Worm (Caenorhabditis elegans) whole organism, L1 larva: Measurements from ENCODE around the gene F42G4.7.

Experiments used
- C16A3.4 ChIP-seq: fragments of 150-350 bp; optimal IDR thresholded peaks from 2 replicates; lab custom pipeline; 2014; ENCODE audit warnings: missing biosample characterization, missing genetic modification characterization
- aly-2 ChIP-seq: fragments of 150-350 bp; optimal IDR thresholded peaks from 2 replicates; lab custom pipeline; 2014; ENCODE audit warnings: missing biosample characterization, missing genetic modification characterization
- ama-1 ChIP-seq: fragments of 150-350 bp; optimal IDR thresholded peaks from 2 replicates; lab custom pipeline; 2014
- blmp-1 ChIP-seq: fragments of 150-350 bp; optimal IDR thresholded peaks from 2 replicates; lab custom pipeline; 2014; ENCODE audit warnings: missing biosample characterization, missing genetic modification characterization
- ceh-63 ChIP-seq: fragments of 200-800 bp; sonication (Bioruptor generic); optimal IDR thresholded peaks from 2 replicates; lab custom pipeline; 2018; ENCODE audit warnings: mild to moderate bottlenecking, missing genetic modification characterization, missing compliant biosample characterization
- ceh-82 ChIP-seq, 3 experiments: fragments of 150-350 bp in 1 of 3; sonication (generic microtip) in 2 of 3; optimal IDR thresholded peaks; 2 replicates each; lab custom pipeline; 2014 to 2017; ENCODE audit warnings: missing biosample characterization in 3 of 3, missing genetic modification characterization in 3 of 3
- ceh-88 ChIP-seq: fragments of 200-800 bp; sonication (Bioruptor generic); IDR thresholded peaks from 2 replicates; pipeline ENCODE4 v1.3.6; 2022; ENCODE audit warnings: missing genetic modification characterization, missing compliant biosample characterization
- ceh-90 ChIP-seq: sonication (generic microtip); optimal IDR thresholded peaks from 2 replicates; lab custom pipeline; 2016; ENCODE audit warnings: missing genetic modification characterization, missing compliant biosample characterization
- dpl-1 ChIP-seq, 3 experiments: fragments of 150-350 bp in 2 of 3; sonication (generic microtip) in 1 of 3; optimal IDR thresholded peaks; 2 replicates each; lab custom pipeline; 2014 to 2017; ENCODE audit warnings: missing biosample characterization in 3 of 3, missing genetic modification characterization in 3 of 3, missing genetic modification reagents in 3 of 3
- dsc-1 ChIP-seq: sonication (generic microtip); optimal IDR thresholded peaks from 2 replicates; lab custom pipeline; 2016; ENCODE audit warnings: mild to moderate bottlenecking, missing genetic modification characterization, missing compliant biosample characterization
- efl-1 ChIP-seq, 4 experiments: fragments of 150-350 bp; optimal IDR thresholded peaks in 3 of 4; peaks in 1 of 4; 1 replicate in 1 of 4; 2 replicates in 3 of 4; lab custom pipeline; 2014; ENCODE audit warnings: missing biosample characterization in 2 of 4, missing genetic modification characterization in 2 of 4, missing genetic modification reagents in 2 of 4
- egl-13 ChIP-seq: sonication (generic microtip); optimal IDR thresholded peaks from 2 replicates; lab custom pipeline; 2016; ENCODE audit warnings: missing genotype, missing genetic modification reagents, missing genetic modification characterization, missing compliant biosample characterization
- egl-27 ChIP-seq, 2 experiments: fragments of 150-350 bp in 1 of 2; sonication (generic microtip); optimal IDR thresholded peaks; 3 replicates each; lab custom pipeline; 2017 to 2018; ENCODE audit warnings: missing biosample characterization in 2 of 2, missing genetic modification characterization in 2 of 2, missing genetic modification reagents in 2 of 2
- elt-2 ChIP-seq: sonication (generic microtip); optimal IDR thresholded peaks from 2 replicates; lab custom pipeline; 2016; ENCODE audit warnings: missing genetic modification characterization, mild to moderate bottlenecking, inconsistent platforms, missing compliant biosample characterization, missing genetic modification reagents
- fkh-8 ChIP-seq: sonication (generic microtip); optimal IDR thresholded peaks from 2 replicates; lab custom pipeline; 2016; ENCODE audit warnings: mild to moderate bottlenecking, missing genetic modification characterization, missing compliant biosample characterization
- fos-1 ChIP-seq: fragments of 150-350 bp; optimal IDR thresholded peaks from 2 replicates; lab custom pipeline; 2014; ENCODE audit warnings: missing biosample characterization, missing genetic modification characterization
- grh-1 ChIP-seq: fragments of 200-800 bp; sonication (Bioruptor generic); IDR thresholded peaks from 2 replicates; pipeline ENCODE4 v1.3.6; 2022; ENCODE audit warnings: missing genetic modification reagents, missing genetic modification characterization, missing compliant biosample characterization
- hlh-17 ChIP-seq: fragments of 200-800 bp; sonication (Bioruptor generic); optimal IDR thresholded peaks from 2 replicates; lab custom pipeline; 2018; ENCODE audit warnings: missing genetic modification characterization, mild to moderate bottlenecking, missing compliant biosample characterization, moderate library complexity, borderline replicate concordance
- irx-1 ChIP-seq: sonication (generic microtip); optimal IDR thresholded peaks from 2 replicates; lab custom pipeline; 2016; ENCODE audit warnings: missing genetic modification characterization, missing compliant biosample characterization
- lin-13 ChIP-seq: fragments of 150-350 bp; optimal IDR thresholded peaks from 2 replicates; lab custom pipeline; 2014; ENCODE audit warnings: missing biosample characterization, missing genetic modification reagents, missing genetic modification characterization
- lin-14 ChIP-seq: fragments of 200-800 bp; sonication (Bioruptor generic); optimal IDR thresholded peaks from 2 replicates; lab custom pipeline; 2018; ENCODE audit warnings: mild to moderate bottlenecking, missing genetic modification characterization, moderate library complexity, missing compliant biosample characterization
- lin-35 ChIP-seq, 2 experiments: fragments of 150-350 bp; optimal IDR thresholded peaks; 2 replicates each; lab custom pipeline; 2014; ENCODE audit warnings: missing biosample characterization in 2 of 2, missing genetic modification characterization in 2 of 2, missing genetic modification reagents in 2 of 2
- lin-39 ChIP-seq: fragments of 150-350 bp; optimal IDR thresholded peaks from 2 replicates; lab custom pipeline; 2014; ENCODE audit warnings: missing biosample characterization, missing genetic modification reagents, missing genetic modification characterization
- lsy-2 ChIP-seq, 2 experiments: fragments of 150-350 bp; optimal IDR thresholded peaks; 2 replicates each; lab custom pipeline; 2014; ENCODE audit warnings: missing biosample characterization in 2 of 2, missing genetic modification characterization in 2 of 2
- mdl-1 ChIP-seq, 2 experiments: fragments of 150-350 bp; optimal IDR thresholded peaks; 2 replicates each; lab custom pipeline; 2014 to 2017; ENCODE audit warnings: missing biosample characterization in 2 of 2, missing genetic modification characterization in 2 of 2, inconsistent platforms in 1 of 2
- nhr-19 ChIP-seq: fragments of 200-800 bp; sonication (Bioruptor generic); conservative IDR thresholded peaks from 2 replicates; pipeline ENCODE4 v1.3.6; 2022; ENCODE audit warnings: missing genetic modification characterization, missing compliant biosample characterization
- nhr-20 ChIP-seq: sonication (generic microtip); optimal IDR thresholded peaks from 2 replicates; lab custom pipeline; 2016; ENCODE audit warnings: mild to moderate bottlenecking, missing genetic modification characterization, missing compliant biosample characterization
- nhr-47 ChIP-seq: sonication (generic microtip); optimal IDR thresholded peaks from 2 replicates; lab custom pipeline; 2016; ENCODE audit warnings: mild to moderate bottlenecking, missing genetic modification characterization, moderate library complexity, missing compliant biosample characterization
- nhr-71 ChIP-seq: sonication (generic microtip); optimal IDR thresholded peaks from 2 replicates; lab custom pipeline; 2016; ENCODE audit warnings: mild to moderate bottlenecking, missing genetic modification characterization, moderate library complexity, missing compliant biosample characterization
- nhr-77 ChIP-seq: fragments of 150-350 bp; optimal IDR thresholded peaks from 2 replicates; lab custom pipeline; 2014; ENCODE audit warnings: missing biosample characterization, missing genetic modification characterization
- nhr-85 ChIP-seq: sonication (generic microtip); peaks from one replicate; lab custom pipeline; 2016; ENCODE audit warnings: missing genetic modification characterization, inconsistent platforms, missing compliant biosample characterization
- nhr-90 ChIP-seq: sonication (generic microtip); optimal IDR thresholded peaks from 2 replicates; lab custom pipeline; 2016; ENCODE audit warnings: mild to moderate bottlenecking, missing genetic modification characterization, missing compliant biosample characterization; ENCODE audit not compliant: poor library complexity
- pag-3 ChIP-seq: sonication (generic microtip); optimal IDR thresholded peaks from 2 replicates; lab custom pipeline; 2017; ENCODE audit warnings: missing genetic modification characterization, mild to moderate bottlenecking, missing compliant biosample characterization, antibody characterized with exemption, borderline replicate concordance; ENCODE audit not compliant: insufficient read depth
- rnt-1 ChIP-seq: sonication (generic microtip); optimal IDR thresholded peaks from 2 replicates; lab custom pipeline; 2016; ENCODE audit warnings: mild to moderate bottlenecking, missing genetic modification characterization, moderate library complexity, missing compliant biosample characterization
- skn-1 ChIP-seq: fragments of 150-350 bp; optimal IDR thresholded peaks from 2 replicates; lab custom pipeline; 2014; ENCODE audit warnings: missing biosample characterization, missing genetic modification characterization
- snpc-4 ChIP-seq: fragments of 150-350 bp; optimal IDR thresholded peaks from 2 replicates; lab custom pipeline; 2014; ENCODE audit warnings: missing biosample characterization, missing genetic modification characterization
- snu-23 ChIP-seq: sonication (generic microtip); optimal IDR thresholded peaks from 2 replicates; lab custom pipeline; 2016; ENCODE audit warnings: missing genetic modification characterization, missing compliant biosample characterization
- swsn-7 ChIP-seq: sonication (generic microtip); optimal IDR thresholded peaks from 2 replicates; lab custom pipeline; 2016; ENCODE audit warnings: missing genetic modification characterization, missing compliant biosample characterization
- tlp-1 ChIP-seq: fragments of 150-350 bp; optimal IDR thresholded peaks from 2 replicates; lab custom pipeline; 2014; ENCODE audit warnings: missing biosample characterization, missing genetic modification characterization
- unc-130 ChIP-seq: fragments of 150-350 bp; optimal IDR thresholded peaks from 2 replicates; lab custom pipeline; 2017; ENCODE audit warnings: missing biosample characterization, missing genetic modification characterization, inconsistent platforms
- unc-62 ChIP-seq: fragments of 150-350 bp; optimal IDR thresholded peaks from 2 replicates; lab custom pipeline; 2014; ENCODE audit warnings: missing biosample characterization, missing genetic modification reagents, missing genetic modification characterization
- unc-98 ChIP-seq: fragments of 200-800 bp; sonication (Bioruptor generic); IDR thresholded peaks from 2 replicates; pipeline ENCODE4 v1.3.6; 2022; ENCODE audit warnings: missing genetic modification characterization, missing compliant biosample characterization
- xbp-1 ChIP-seq: sonication (generic microtip); optimal IDR thresholded peaks from 2 replicates; lab custom pipeline; 2016; ENCODE audit warnings: missing genetic modification characterization, missing compliant biosample characterization
- zag-1 ChIP-seq: fragments of 150-350 bp; optimal IDR thresholded peaks from 2 replicates; lab custom pipeline; 2014; ENCODE audit warnings: missing biosample characterization, missing genetic modification characterization
- ztf-11 ChIP-seq, 2 experiments: sonication (generic microtip); optimal IDR thresholded peaks; 2 replicates each; lab custom pipeline; 2016 to 2017; ENCODE audit warnings: missing genetic modification characterization in 2 of 2, missing biosample characterization in 1 of 2, missing compliant biosample characterization in 1 of 2

The F42G4.7 gene

ce11 chrII:13016381-13016780 is 30.7 kb downstream of the F42G4.7 start (continued):
- TF ChIP-seq lin-39 (tag; lab: Kevin White, UChicago) (peak; percentile 10), rnt-1 (tag; lab: Kevin White, UChicago) (peak; percentile 79), nhr-19 (GFP tag; lab: Robert Waterston, UW) (peak; percentile 90), xbp-1 (peak; percentile 73), lin-35 (GFP tag; optimal IDR thresholded peaks at IDR 0.05; lab: Kevin White, UChicago) (peak; percentile 6 to 32), unc-98 (GFP tag; lab: Robert Waterston, UW) (peak; percentile 61), ztf-11 (tag; optimal IDR thresholded peaks at IDR 0.05; lab: Kevin White, UChicago) (peak in 1 of 2 experiments; percentile 21), dsc-1 (tag; lab: Kevin White, UChicago) (peak; percentile 59), nhr-90 (tag; lab: Kevin White, UChicago) (peak; percentile 66), lin-14 (GFP tag; lab: Kevin White, UChicago) (peak; percentile 72), nhr-20 (tag; lab: Kevin White, UChicago) (peak; percentile 38), ceh-88 (GFP tag; lab: Robert Waterston, UW) (peak; percentile 69), snu-23 (GFP tag; lab: Kevin White, UChicago) (peak; percentile 51), ceh-82 (tag; optimal IDR thresholded peaks at IDR 0.05; lab: Kevin White, UChicago) (peak; percentile 2 to 55 (median 37)), fkh-8 (tag; lab: Kevin White, UChicago) (peak; percentile 59), dpl-1 (GFP tag; optimal IDR thresholded peaks at IDR 0.05; lab: Kevin White, UChicago) (peak in 2 of 3 experiments; percentile 0 to 14), nhr-47 (tag; lab: Kevin White, UChicago) (peak; percentile 92), elt-2 (tag; lab: Kevin White, UChicago) (peak; percentile 47)
- TF ChIP-seq, all 84 proteins: peak for 34; not testable (repeated sequence) for 50

ce11 chrII:13013966-13014365 is 33.1 kb downstream of the F42G4.7 start, which contains the start of gene F18A11.5:
F18A11.5 (minus strand) TSS chrII:13014286.
- TF ChIP-seq nhr-85 (tag; lab: Kevin White, UChicago) (peak; percentile 75), aly-2 (tag; lab: Kevin White, UChicago) (peak; percentile 64), zag-1 (tag; lab: Kevin White, UChicago) (no peak), skn-1 (tag; lab: Kevin White, UChicago) (no peak), unc-62 (GFP tag; lab: Kevin White, UChicago) (no peak), ama-1 (peak; percentile 23), swsn-7 (tag; lab: Kevin White, UChicago) (peak; percentile 1), ceh-90 (no peak), nhr-77 (tag; lab: Kevin White, UChicago) (no peak), efl-1 (optimal IDR thresholded peaks at IDR 0.05; lab: Kevin White, UChicago) (no peak), efl-1 (GFP tag; optimal IDR thresholded peaks at IDR 0.05 in 1 of 2; lab: Kevin White, UChicago) (no peak), blmp-1 (tag; lab: Kevin White, UChicago) (peak; percentile 2), ceh-82 (tag; optimal IDR thresholded peaks at IDR 0.05; lab: Kevin White, UChicago) (peak in 1 of 3 experiments; percentile 4), grh-1 (GFP tag; lab: Robert Waterston, UW) (no peak), unc-98 (GFP tag; lab: Robert Waterston, UW) (no peak), lin-13 (GFP tag; lab: Kevin White, UChicago) (no peak), snpc-4 (tag; lab: Kevin White, UChicago) (no peak), hlh-17 (GFP tag; lab: Kevin White, UChicago) (no peak), egl-27 (tag; optimal IDR thresholded peaks at IDR 0.05; lab: Kevin White, UChicago) (no peak), egl-13 (no peak), unc-130 (no peak), irx-1 (tag; lab: Kevin White, UChicago) (no peak), C16A3.4 (tag; lab: Kevin White, UChicago) (no peak), lin-14 (GFP tag; lab: Kevin White, UChicago) (peak; percentile 10), nhr-71 (peak; percentile 32), pag-3 (tag; lab: Kevin White, UChicago) (no peak), dsc-1 (tag; lab: Kevin White, UChicago) (no peak), lsy-2 (tag; optimal IDR thresholded peaks at IDR 0.05; lab: Kevin White, UChicago) (no peak), tlp-1 (tag; lab: Kevin White, UChicago) (no peak), fos-1 (tag; lab: Kevin White, UChicago) (no peak), nhr-90 (tag; lab: Kevin White, UChicago) (no peak), ceh-63 (GFP tag; lab: Kevin White, UChicago) (no peak), snu-23 (GFP tag; lab: Kevin White, UChicago) (peak; percentile 45), mdl-1 (tag; optimal IDR thresholded peaks at IDR 0.05; lab: Kevin White, UChicago) (no peak)
